Worm (Caenorhabditis elegans) whole organism, L3 larva: ENCODE data around the gene F59E12.8.

Source experiments
- egl-27 ChIP-seq: sonication (generic microtip); optimal IDR thresholded peaks from 4 replicates; lab custom pipeline; 2017; ENCODE audit warnings: missing biosample characterization, missing genetic modification reagents, missing genetic modification characterization
- fos-1 ChIP-seq: fragments of 150-350 bp; optimal IDR thresholded peaks from 2 replicates; lab custom pipeline; 2014; ENCODE audit warnings: missing biosample characterization, missing genetic modification characterization
- jun-1 ChIP-seq: fragments of 150-350 bp; optimal IDR thresholded peaks from 2 replicates; lab custom pipeline; 2014; ENCODE audit warnings: missing biosample characterization, missing genetic modification reagents, missing genetic modification characterization
- mml-1 ChIP-seq: fragments of 150-350 bp; sonication (generic microtip); optimal IDR thresholded peaks from 3 replicates; lab custom pipeline; 2014; ENCODE audit warnings: missing biosample characterization, missing genetic modification characterization
- nhr-12 ChIP-seq: fragments of 150-350 bp; optimal IDR thresholded peaks from 2 replicates; lab custom pipeline; 2014; ENCODE audit warnings: missing biosample characterization, missing genetic modification characterization
- nhr-237 ChIP-seq: fragments of 150-350 bp; optimal IDR thresholded peaks from 2 replicates; lab custom pipeline; 2014; ENCODE audit warnings: missing biosample characterization, missing genetic modification characterization
- nhr-28 ChIP-seq: fragments of 150-350 bp; optimal IDR thresholded peaks from 2 replicates; lab custom pipeline; 2014; ENCODE audit warnings: missing biosample characterization, missing genetic modification characterization
- pha-4 ChIP-seq: fragments of 150-350 bp; optimal IDR thresholded peaks from 2 replicates; lab custom pipeline; 2014; ENCODE audit warnings: missing biosample characterization, missing genetic modification reagents, missing genetic modification characterization
- skn-1 ChIP-seq: fragments of 150-350 bp; optimal IDR thresholded peaks from 2 replicates; lab custom pipeline; 2014; ENCODE audit warnings: missing biosample characterization, missing genetic modification characterization
- unc-62 ChIP-seq: fragments of 150-350 bp; sonication (generic microtip); optimal IDR thresholded peaks from 4 replicates; lab custom pipeline; 2014; ENCODE audit warnings: missing biosample characterization, missing genetic modification reagents, missing genetic modification characterization
- zag-1 ChIP-seq: fragments of 150-350 bp; optimal IDR thresholded peaks from 2 replicates; lab custom pipeline; 2014; ENCODE audit warnings: missing biosample characterization, missing genetic modification characterization

ce11 chrII:5651426-5651825 lies 14.7 kb upstream of the F59E12.8 start:
- no peak for TF ChIP-seq zag-1 (tag; lab: Kevin White, UChicago)
- no peak for TF ChIP-seq nhr-237
- TF ChIP-seq mml-1 (tag; lab: Kevin White, UChicago), result no peak
- TF ChIP-seq jun-1 (tag; lab: Kevin White, UChicago), result no peak
- no peak for TF ChIP-seq fos-1
- no peak for TF ChIP-seq nhr-12 (tag; lab: Kevin White, UChicago)
- TF ChIP-seq egl-27, result no peak
- no peak for TF ChIP-seq skn-1 (tag; lab: Kevin White, UChicago)
- no peak for TF ChIP-seq nhr-28
- TF ChIP-seq unc-62 (GFP tag; lab: Kevin White, UChicago), result no peak
- TF ChIP-seq pha-4, result no peak
